Fruit fly (Drosophila melanogaster) whole organism, embryonic: ENCODE results near the gene Obp28a.

Source experiments
- Antp ChIP-seq: fragments of 200-800 bp; sonication (Bioruptor generic); optimal IDR thresholded peaks from 3 replicates; lab custom pipeline; 2016; ENCODE audit warnings: missing biosample characterization, missing genetic modification characterization
- Atf6 ChIP-seq: fragments of 200-800 bp; sonication (Bioruptor generic); IDR thresholded peaks from 2 replicates; pipeline ENCODE4 v1.3.6; 2022; ENCODE audit warnings: missing biosample characterization, missing genetic modification characterization
- B-H1 ChIP-seq: fragments of 200-800 bp; sonication (Bioruptor generic); IDR thresholded peaks from 3 replicates; pipeline ENCODE4 v1.3.6; 2022; ENCODE audit warnings: missing biosample characterization, missing genetic modification characterization
- CG12299 ChIP-seq: fragments of 200-800 bp; sonication (Bioruptor generic); optimal IDR thresholded peaks from 2 replicates; lab custom pipeline; 2018; ENCODE audit warnings: missing biosample characterization, mild to moderate bottlenecking, missing genetic modification characterization
- CG12942 ChIP-seq: fragments of 200-800 bp; sonication (Bioruptor generic); optimal IDR thresholded peaks from 3 replicates; lab custom pipeline; 2016; ENCODE audit warnings: missing biosample characterization, missing genetic modification characterization
- CG13624 ChIP-seq: fragments of 200-800 bp; sonication (Bioruptor generic); optimal IDR thresholded peaks from 2 replicates; lab custom pipeline; 2016; ENCODE audit warnings: missing biosample characterization, missing genetic modification characterization
- CG13775 ChIP-seq: fragments of 200-800 bp; sonication (Bioruptor generic); optimal IDR thresholded peaks from 3 replicates; lab custom pipeline; 2017; ENCODE audit warnings: missing biosample characterization, mild to moderate bottlenecking, missing genetic modification characterization
- CG14050 ChIP-seq: fragments of 200-800 bp; sonication (Bioruptor generic); IDR thresholded peaks from 3 replicates; pipeline ENCODE4 v1.3.6; 2022; ENCODE audit warnings: missing biosample characterization, missing genetic modification characterization
- CG14667 ChIP-seq: fragments of 200-800 bp; sonication (Bioruptor generic); IDR thresholded peaks from 2 replicates; pipeline ENCODE4 v1.3.6; 2022; ENCODE audit warnings: missing biosample characterization, missing genetic modification characterization
- CG18011 ChIP-seq: fragments of 200-800 bp; sonication (Bioruptor generic); optimal IDR thresholded peaks from 2 replicates; lab custom pipeline; 2017; ENCODE audit warnings: missing biosample characterization, missing genetic modification characterization, mild to moderate bottlenecking, moderate library complexity, missing genotype
- CG1832 ChIP-seq: fragments of 200-800 bp; sonication (Bioruptor generic); optimal IDR thresholded peaks from 2 replicates; lab custom pipeline; 2017; ENCODE audit warnings: missing biosample characterization, mild to moderate bottlenecking, missing genetic modification characterization, inconsistent platforms
- CG2712 ChIP-seq: fragments of 200-800 bp; optimal IDR thresholded peaks from 3 replicates; lab custom pipeline; 2019; ENCODE audit warnings: missing biosample characterization, mild to moderate bottlenecking, missing genetic modification characterization, moderate library complexity
- CG30431 ChIP-seq: fragments of 200-800 bp; sonication (Bioruptor generic); optimal IDR thresholded peaks from 2 replicates; lab custom pipeline; 2017; ENCODE audit warnings: missing biosample characterization, missing genetic modification characterization
- CG32772 ChIP-seq: fragments of 200-800 bp; sonication (Bioruptor generic); IDR thresholded peaks from 2 replicates; pipeline ENCODE4 v1.3.6; 2022; ENCODE audit warnings: missing biosample characterization, missing genetic modification characterization
- CG6254 ChIP-seq: fragments of 200-800 bp; sonication (Bioruptor generic); optimal IDR thresholded peaks from 3 replicates; lab custom pipeline; 2017; ENCODE audit warnings: mild to moderate bottlenecking, missing biosample characterization, missing genetic modification reagents, missing genetic modification characterization
- CG6654 ChIP-seq: fragments of 200-800 bp; sonication (Bioruptor generic); optimal IDR thresholded peaks from 2 replicates; lab custom pipeline; 2017; ENCODE audit warnings: missing biosample characterization, mild to moderate bottlenecking, missing genetic modification characterization
- CG9437 ChIP-seq: fragments of 200-800 bp; sonication (Bioruptor generic); optimal IDR thresholded peaks from 2 replicates; lab custom pipeline; 2018; ENCODE audit warnings: missing biosample characterization, mild to moderate bottlenecking, missing genetic modification characterization
- D19B ChIP-seq: fragments of 200-800 bp; sonication (Bioruptor generic); optimal IDR thresholded peaks from 2 replicates; lab custom pipeline; 2017; ENCODE audit warnings: missing biosample characterization, mild to moderate bottlenecking, missing genetic modification characterization
- Fer1 ChIP-seq: fragments of 200-800 bp; sonication (Bioruptor generic); optimal IDR thresholded peaks from 2 replicates; lab custom pipeline; 2017; ENCODE audit warnings: missing biosample characterization, mild to moderate bottlenecking, missing genetic modification characterization
- H15 ChIP-seq: fragments of 200-800 bp; sonication (Bioruptor generic); IDR thresholded peaks from 3 replicates; pipeline ENCODE4 v1.3.6; 2022; ENCODE audit warnings: missing biosample characterization, missing genetic modification characterization
- HHEX ChIP-seq: fragments of 200-800 bp; sonication (Bioruptor generic); optimal IDR thresholded peaks from 3 replicates; lab custom pipeline; 2017; ENCODE audit warnings: missing biosample characterization, mild to moderate bottlenecking, missing genetic modification characterization, missing genetic modification reagents
- Hand ChIP-seq: fragments of 200-800 bp; sonication (Bioruptor generic); optimal IDR thresholded peaks from 2 replicates; lab custom pipeline; 2017; ENCODE audit warnings: mild to moderate bottlenecking, missing biosample characterization, missing genetic modification reagents, missing genetic modification characterization
- Hr3 ChIP-seq: fragments of 200-800 bp; sonication (Bioruptor generic); optimal IDR thresholded peaks from 3 replicates; lab custom pipeline; 2016; ENCODE audit warnings: missing biosample characterization, missing genetic modification characterization
- Nf-YB ChIP-seq: fragments of 200-800 bp; sonication (Bioruptor generic); optimal IDR thresholded peaks from 3 replicates; lab custom pipeline; 2019; ENCODE audit warnings: missing biosample characterization, mild to moderate bottlenecking, missing genetic modification characterization, moderate library complexity
- Opbp ChIP-seq: fragments of 200-800 bp; sonication (Bioruptor generic); IDR thresholded peaks from 3 replicates; pipeline ENCODE4 v1.3.6; 2022; ENCODE audit warnings: missing biosample characterization, missing genetic modification characterization; ENCODE audit not compliant: partially characterized antibody
- Rfx ChIP-seq: fragments of 200-800 bp; sonication (Bioruptor generic); IDR thresholded peaks from 2 replicates; pipeline ENCODE4 v1.3.6; 2022; ENCODE audit warnings: missing biosample characterization, missing genetic modification characterization
- Sox100B ChIP-seq: fragments of 200-800 bp; sonication (Bioruptor generic); optimal IDR thresholded peaks from 3 replicates; lab custom pipeline; 2018; ENCODE audit warnings: missing biosample characterization, mild to moderate bottlenecking, missing genetic modification characterization
- Stat92E ChIP-seq, 3 experiments: fragments of >200 bp in 2 of 3; fragments of 200-800 bp in 1 of 3; sonication (Bioruptor generic) in 1 of 3; optimal IDR thresholded peaks; 2 replicates each; lab custom pipeline; 2017 to 2019; ENCODE audit warnings: missing biosample characterization in 3 of 3, missing genetic modification characterization in 3 of 3, mild to moderate bottlenecking in 1 of 3, moderate library complexity in 1 of 3
- Xbp1 ChIP-seq: fragments of 200-800 bp; sonication (Bioruptor generic); optimal IDR thresholded peaks from 3 replicates; lab custom pipeline; 2016; ENCODE audit warnings: missing biosample characterization, mild to moderate bottlenecking, missing genetic modification characterization
- amos ChIP-seq: fragments of 200-800 bp; sonication (Bioruptor generic); IDR thresholded peaks from 2 replicates; pipeline ENCODE4 v1.3.6; 2022; ENCODE audit warnings: missing biosample characterization, missing genetic modification characterization; ENCODE audit not compliant: partially characterized antibody
- emc ChIP-seq: fragments of 200-800 bp; sonication (Bioruptor generic); optimal IDR thresholded peaks from 2 replicates; lab custom pipeline; 2016; ENCODE audit warnings: missing biosample characterization, missing genetic modification characterization
- gsb ChIP-seq: fragments of 200-800 bp; sonication (Bioruptor generic); IDR thresholded peaks from 2 replicates; pipeline ENCODE4 v1.3.6; 2022; ENCODE audit warnings: missing biosample characterization, missing genetic modification characterization
- gsb-n ChIP-seq: fragments of 200-800 bp; sonication (Bioruptor generic); optimal IDR thresholded peaks from 3 replicates; lab custom pipeline; 2018; ENCODE audit warnings: missing biosample characterization, mild to moderate bottlenecking, missing genetic modification characterization
- jing ChIP-seq: fragments of 200-800 bp; sonication (Bioruptor generic); optimal IDR thresholded peaks from 2 replicates; lab custom pipeline; 2018; ENCODE audit warnings: missing biosample characterization, mild to moderate bottlenecking, missing genetic modification characterization
- klu ChIP-seq: fragments of 200-800 bp; sonication (Bioruptor generic); IDR thresholded peaks from 2 replicates; pipeline ENCODE4 v1.3.6; 2022; ENCODE audit warnings: missing biosample characterization, missing genetic modification characterization
- kni ChIP-seq: fragments of 200-800 bp; sonication (Bioruptor generic); optimal IDR thresholded peaks from 3 replicates; lab custom pipeline; 2017; ENCODE audit warnings: mild to moderate bottlenecking, missing biosample characterization, missing genetic modification reagents, missing genetic modification characterization
- mam ChIP-seq: fragments of 200-800 bp; sonication (Bioruptor generic); optimal IDR thresholded peaks from 3 replicates; lab custom pipeline; 2016; ENCODE audit warnings: missing biosample characterization, missing genetic modification characterization
- nom ChIP-seq: fragments of 200-800 bp; sonication (Bioruptor generic); optimal IDR thresholded peaks from 2 replicates; lab custom pipeline; 2017; ENCODE audit warnings: missing biosample characterization, missing genetic modification characterization, mild to moderate bottlenecking, moderate library complexity, missing genetic modification reagents
- pfk ChIP-seq: fragments of 200-800 bp; sonication (Bioruptor generic); optimal IDR thresholded peaks from 2 replicates; lab custom pipeline; 2018; ENCODE audit warnings: missing biosample characterization, mild to moderate bottlenecking, missing genetic modification characterization, moderate library complexity
- phol ChIP-seq: fragments of 200-800 bp; sonication (Bioruptor generic); optimal IDR thresholded peaks from 3 replicates; lab custom pipeline; 2018; ENCODE audit warnings: missing biosample characterization, mild to moderate bottlenecking, missing genetic modification characterization, moderate library complexity
- pzg ChIP-seq: fragments of 200-800 bp; sonication (Bioruptor generic); optimal IDR thresholded peaks from 3 replicates; lab custom pipeline; 2018; ENCODE audit warnings: missing biosample characterization, mild to moderate bottlenecking, missing genetic modification characterization, moderate library complexity
- ro ChIP-seq: fragments of 200-800 bp; sonication (Bioruptor generic); IDR thresholded peaks from 2 replicates; pipeline ENCODE4 v1.3.6; 2022; ENCODE audit warnings: missing biosample characterization, missing genetic modification characterization
- salm ChIP-seq: fragments of 200-800 bp; sonication (Bioruptor generic); optimal IDR thresholded peaks from 2 replicates; lab custom pipeline; 2018; ENCODE audit warnings: missing biosample characterization, mild to moderate bottlenecking, missing genetic modification characterization
- scrt ChIP-seq: fragments of 200-800 bp; sonication (Bioruptor generic); optimal IDR thresholded peaks from 2 replicates; lab custom pipeline; 2018; ENCODE audit warnings: missing biosample characterization, mild to moderate bottlenecking, missing genetic modification characterization, moderate library complexity
- sens-2 ChIP-seq: fragments of 200-800 bp; sonication (Bioruptor generic); IDR thresholded peaks from 2 replicates; pipeline ENCODE4 v1.3.6; 2022; ENCODE audit warnings: missing biosample characterization, missing genetic modification characterization
- slp2 ChIP-seq: fragments of 200-800 bp; sonication (Bioruptor generic); optimal IDR thresholded peaks from 2 replicates; lab custom pipeline; 2016; ENCODE audit warnings: missing biosample characterization, missing genetic modification characterization
- unc-4 ChIP-seq: fragments of 200-800 bp; sonication (Bioruptor generic); IDR thresholded peaks from 2 replicates; pipeline ENCODE4 v1.3.6; 2022; ENCODE audit warnings: missing biosample characterization, missing genetic modification characterization; ENCODE audit not compliant: partially characterized antibody
- zf30C ChIP-seq: fragments of 200-800 bp; sonication (Bioruptor generic); optimal IDR thresholded peaks from 3 replicates; lab custom pipeline; 2018; ENCODE audit warnings: missing biosample characterization, mild to moderate bottlenecking, missing genetic modification characterization
- zfh2 ChIP-seq: fragments of 200-800 bp; sonication (Bioruptor generic); optimal IDR thresholded peaks from 2 replicates; lab custom pipeline; 2016; ENCODE audit warnings: missing biosample characterization, missing genetic modification characterization

Obp28a gene

DNA sequence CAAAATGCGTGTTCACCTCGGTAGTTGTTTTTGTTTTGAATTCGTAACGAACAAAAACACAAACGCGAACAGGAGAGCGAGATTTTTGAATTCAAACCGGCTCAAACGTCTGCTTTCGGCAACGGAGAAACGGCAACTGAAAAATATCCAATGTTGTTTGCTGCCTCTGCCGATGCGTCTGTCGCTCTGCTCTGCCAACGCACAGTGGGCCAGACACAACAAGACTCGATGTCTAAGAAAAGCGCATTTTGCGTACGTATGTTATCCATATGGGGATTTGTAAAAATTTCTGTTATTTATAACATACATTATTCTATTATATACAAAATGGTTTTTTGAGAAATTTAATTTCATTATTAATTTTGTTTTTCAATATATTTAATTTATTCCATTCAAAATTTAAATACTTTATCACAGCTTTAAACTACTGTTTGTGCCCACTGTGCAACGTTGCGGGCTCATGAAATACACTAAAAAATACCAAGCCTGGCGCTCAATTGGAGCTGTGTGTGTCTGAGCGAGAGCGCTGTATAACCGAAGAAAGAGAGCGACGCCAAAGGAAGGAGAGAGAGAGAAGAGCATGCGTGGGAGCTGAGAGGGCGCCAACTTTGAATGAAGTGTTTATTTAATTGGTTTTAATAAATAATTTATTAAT, 33.4 kb upstream of the Obp28a start (continued):
- peak; percentile 96 for TF ChIP-seq scrt (GFP tag; lab: Kevin White, UChicago)
- TF ChIP-seq Hand (GFP tag; lab: Kevin White, UChicago) = peak; percentile 98
- peak; percentile 99 for TF ChIP-seq CG13775
- TF ChIP-seq CG14050 (GFP tag; lab: Robert Waterston, UW) = peak; percentile 94
- peak; percentile 30 for TF ChIP-seq pzg (GFP tag; lab: Kevin White, UChicago)
- peak; percentile 94 for TF ChIP-seq CG14667 (GFP tag; lab: Robert Waterston, UW)
- peak; percentile 94 for TF ChIP-seq H15 (GFP tag; lab: Robert Waterston, UW)
- TF ChIP-seq CG12299 (tag; lab: Kevin White, UChicago) = peak; percentile 99
- TF ChIP-seq CG9437 (GFP tag; lab: Kevin White, UChicago) = peak; percentile 96
- peak; percentile 86 for TF ChIP-seq Antp (GFP tag; lab: Kevin White, UChicago)
- TF ChIP-seq emc = peak; percentile 59
- TF ChIP-seq amos = peak; percentile 45; the same call in 1 of the 2 replicates
- peak; percentile 69 for TF ChIP-seq pfk (GFP tag; lab: Kevin White, UChicago)
- TF ChIP-seq CG13624 (GFP tag; lab: Kevin White, UChicago) = peak; percentile 85
- peak; percentile 90 for TF ChIP-seq jing
- peak; percentile 99 for TF ChIP-seq Fer1 (GFP tag; lab: Kevin White, UChicago)
- TF ChIP-seq kni (GFP tag; lab: Kevin White, UChicago) = peak; percentile 95
- TF ChIP-seq CG18011 (GFP tag; lab: Kevin White, UChicago) = peak; percentile 89
- TF ChIP-seq CG2712 (tag; lab: Kevin White, UChicago) = peak; percentile 99
- peak; percentile 90 for TF ChIP-seq Nf-YB (GFP tag; lab: Kevin White, UChicago)
- peak; percentile 96 for TF ChIP-seq CG12942 (GFP tag; lab: Kevin White, UChicago)
- peak; percentile 95 for TF ChIP-seq B-H1 (GFP tag; lab: Robert Waterston, UW)
- TF ChIP-seq CG1832 (GFP tag; lab: Kevin White, UChicago) = peak; percentile 93
- peak; percentile 98 for TF ChIP-seq phol
- peak; percentile 89 for TF ChIP-seq sens-2
- TF ChIP-seq salm = peak; percentile 98
- peak in 1 of 3 experiments; percentile 97 for TF ChIP-seq Stat92E (GFP tag; optimal IDR thresholded peaks at IDR 0.05; lab: Kevin White, UChicago)
- peak; percentile 100 for TF ChIP-seq Sox100B
- peak; percentile 99 for TF ChIP-seq gsb-n (tag; lab: Kevin White, UChicago)
- peak; percentile 96 for TF ChIP-seq CG6254 (GFP tag; lab: Kevin White, UChicago)
- peak; percentile 98 for TF ChIP-seq klu (GFP tag; lab: Robert Waterston, UW)
- TF ChIP-seq mam (GFP tag; lab: Kevin White, UChicago) = peak; percentile 82
- TF ChIP-seq Opbp (GFP tag; lab: Robert Waterston, UW) = peak; percentile 79
- TF ChIP-seq gsb = peak; percentile 95
- peak; percentile 93 for TF ChIP-seq D19B (GFP tag; lab: Kevin White, UChicago)
- TF ChIP-seq ro = peak; percentile 94
- TF ChIP-seq CG32772 = peak; percentile 96
- peak; percentile 97 for TF ChIP-seq nom (GFP tag; lab: Kevin White, UChicago)
- TF ChIP-seq Xbp1 (GFP tag; lab: Kevin White, UChicago) = peak; percentile 98
- TF ChIP-seq Atf6 = peak; percentile 98
- peak; percentile 87 for TF ChIP-seq zfh2
- peak; percentile 82 for TF ChIP-seq CG6654 (GFP tag; lab: Kevin White, UChicago)
- peak; percentile 99 for TF ChIP-seq HHEX (GFP tag; lab: Kevin White, UChicago)
- TF ChIP-seq unc-4 (GFP tag; lab: Robert Waterston, UW) = no peak
- peak; percentile 27 for TF ChIP-seq zf30C (GFP tag; lab: Kevin White, UChicago)
- TF ChIP-seq slp2 (GFP tag; lab: Kevin White, UChicago) = peak; percentile 78
- peak; percentile 97 for TF ChIP-seq Rfx
- peak; percentile 97 for TF ChIP-seq CG30431 (GFP tag; lab: Kevin White, UChicago)
- TF ChIP-seq Hr3 (GFP tag; lab: Kevin White, UChicago) = peak; percentile 98
